Worm (Caenorhabditis elegans) whole organism, L4/young adult: ENCODE results near the gene F12F6.1.

Experiments
- W03F9.2 ChIP-seq: fragments of 150-350 bp; optimal IDR thresholded peaks from 2 replicates; lab custom pipeline; 2014; ENCODE audit warnings: missing biosample characterization, missing genetic modification characterization
- dao-5 ChIP-seq: sonication (generic microtip); optimal IDR thresholded peaks from 2 replicates; lab custom pipeline; 2016; ENCODE audit warnings: missing genotype, missing genetic modification characterization, moderate library complexity, missing compliant biosample characterization
- him-1 ChIP-seq: sonication (generic microtip); optimal IDR thresholded peaks from 2 replicates; lab custom pipeline; 2016; ENCODE audit warnings: missing genotype, missing genetic modification reagents, missing genetic modification characterization, missing compliant biosample characterization

DNA sequence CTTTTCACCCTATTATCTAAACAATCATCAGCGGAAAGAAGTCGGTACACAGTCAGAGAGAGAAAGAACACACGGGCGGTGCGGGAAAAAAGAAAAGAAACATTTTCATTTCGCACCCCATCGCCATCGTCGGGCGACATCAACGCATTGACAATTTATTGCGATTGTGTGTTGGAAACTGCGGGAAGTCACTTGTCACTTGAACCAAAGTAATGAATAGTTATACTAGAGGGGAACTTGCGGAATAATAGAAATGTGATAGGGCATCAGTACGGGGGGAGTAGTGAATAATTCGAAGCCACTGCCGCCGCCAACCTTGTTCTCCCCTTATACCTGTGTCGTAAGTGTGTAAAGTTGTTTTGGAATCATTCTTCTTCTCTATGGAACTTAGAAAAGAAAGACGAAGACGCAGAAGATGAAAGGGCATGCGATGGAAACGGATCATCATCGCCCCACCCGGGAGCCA lies 12.3 kb upstream of the F12F6.1 start:
- TF ChIP-seq dao-5 (tag; lab: Kevin White, UChicago) (no peak), him-1 (tag; lab: Kevin White, UChicago) (no peak), W03F9.2 (no peak)
